Worm (Caenorhabditis elegans) whole organism, young adult: Measurements from ENCODE around the gene gpa-3.

ENCODE experiments used
- B0019.2 ChIP-seq: fragments of 200-800 bp; sonication (Bioruptor generic); conservative IDR thresholded peaks from 2 replicates; pipeline ENCODE4 v1.3.6; 2022; ENCODE audit warnings: missing genetic modification reagents, missing genetic modification characterization, missing compliant biosample characterization
- B0261.1 ChIP-seq: sonication (generic microtip); optimal IDR thresholded peaks from 2 replicates; lab custom pipeline; 2016; ENCODE audit warnings: mild to moderate bottlenecking, missing genetic modification characterization, moderate library complexity, missing compliant biosample characterization
- C17E4.6 ChIP-seq: fragments of 200-800 bp; sonication (Bioruptor generic); IDR thresholded peaks from 2 replicates; pipeline ENCODE4 v1.3.6; 2022; ENCODE audit warnings: missing genetic modification reagents, missing genetic modification characterization, missing compliant biosample characterization
- D2030.7 ChIP-seq: fragments of 200-800 bp; sonication (Bioruptor generic); IDR thresholded peaks from 2 replicates; pipeline ENCODE4 v1.3.6; 2022; ENCODE audit warnings: missing genetic modification reagents, missing genetic modification characterization, missing compliant biosample characterization
- F10E7.11 ChIP-seq: sonication (generic microtip); optimal IDR thresholded peaks from 2 replicates; lab custom pipeline; 2017; ENCODE audit warnings: mild to moderate bottlenecking, missing genetic modification characterization, moderate library complexity, missing compliant biosample characterization
- F23B12.7 ChIP-seq: sonication (generic microtip); optimal IDR thresholded peaks from 2 replicates; lab custom pipeline; 2017; ENCODE audit warnings: missing genetic modification characterization, mild to moderate bottlenecking, missing compliant biosample characterization, antibody characterized with exemption, moderate library complexity; ENCODE audit not compliant: insufficient read depth
- F39B2.1 ChIP-seq: fragments of 200-800 bp; sonication (Bioruptor generic); IDR thresholded peaks from 2 replicates; pipeline ENCODE4 v1.3.6; 2022; ENCODE audit warnings: missing genetic modification reagents, missing genetic modification characterization, missing compliant biosample characterization
- F49E8.2 ChIP-seq: sonication (generic microtip); optimal IDR thresholded peaks from 3 replicates; lab custom pipeline; 2017; ENCODE audit warnings: missing genetic modification characterization, mild to moderate bottlenecking, missing compliant biosample characterization, antibody characterized with exemption, moderate library complexity; ENCODE audit not compliant: insufficient read depth
- F52B5.7 ChIP-seq: sonication (generic microtip); optimal IDR thresholded peaks from 2 replicates; lab custom pipeline; 2016; ENCODE audit warnings: mild to moderate bottlenecking, missing genetic modification characterization, missing compliant biosample characterization
- F57A8.1 ChIP-seq: fragments of 200-800 bp; sonication (Bioruptor generic); optimal IDR thresholded peaks from 2 replicates; lab custom pipeline; 2018; ENCODE audit warnings: mild to moderate bottlenecking, missing genetic modification characterization, moderate library complexity, missing compliant biosample characterization
- T26A5.8 ChIP-seq: sonication (generic microtip); optimal IDR thresholded peaks from 2 replicates; lab custom pipeline; 2016; ENCODE audit warnings: missing genetic modification characterization, missing compliant biosample characterization
- Y53F4B.3 ChIP-seq: fragments of 200-800 bp; sonication (Bioruptor generic); IDR thresholded peaks from 2 replicates; pipeline ENCODE4 v1.3.6; 2022; ENCODE audit warnings: missing genetic modification reagents, missing genetic modification characterization, missing compliant biosample characterization
- Y79H2A.3 ChIP-seq: fragments of 200-800 bp; sonication (Bioruptor generic); conservative IDR thresholded peaks from 2 replicates; pipeline ENCODE4 v1.3.6; 2022; ENCODE audit warnings: missing genetic modification reagents, missing genetic modification characterization, missing compliant biosample characterization
- ZK185.1 ChIP-seq: sonication (generic microtip); optimal IDR thresholded peaks from 2 replicates; lab custom pipeline; 2016; ENCODE audit warnings: mild to moderate bottlenecking, missing genetic modification characterization, missing compliant biosample characterization; ENCODE audit not compliant: poor library complexity, severe bottlenecking
- aptf-3 ChIP-seq: fragments of 200-800 bp; sonication (Bioruptor generic); IDR thresholded peaks from 2 replicates; pipeline ENCODE4 v1.3.6; 2022; ENCODE audit warnings: missing genetic modification characterization, missing compliant biosample characterization
- attf-3 ChIP-seq: fragments of 200-800 bp; sonication (Bioruptor generic); conservative IDR thresholded peaks from 2 replicates; pipeline ENCODE4 v1.3.6; 2022; ENCODE audit warnings: missing genetic modification reagents, missing genetic modification characterization, missing compliant biosample characterization
- attf-6 ChIP-seq: fragments of 200-800 bp; sonication (Bioruptor generic); IDR thresholded peaks from 2 replicates; pipeline ENCODE4 v1.3.6; 2022; ENCODE audit warnings: missing genetic modification reagents, missing genetic modification characterization, missing compliant biosample characterization
- bed-1 ChIP-seq: fragments of 200-800 bp; sonication (Bioruptor generic); IDR thresholded peaks from 2 replicates; pipeline ENCODE4 v1.3.6; 2022; ENCODE audit warnings: missing genetic modification reagents, missing genetic modification characterization, missing compliant biosample characterization
- cebp-2 ChIP-seq: fragments of 200-800 bp; sonication (Bioruptor generic); IDR thresholded peaks from 2 replicates; pipeline ENCODE4 v1.3.6; 2022; ENCODE audit warnings: missing genetic modification characterization, missing compliant biosample characterization
- ceh-79 ChIP-seq: sonication (generic microtip); optimal IDR thresholded peaks from 2 replicates; lab custom pipeline; 2017; ENCODE audit warnings: mild to moderate bottlenecking, missing genetic modification characterization, missing compliant biosample characterization
- ceh-91 ChIP-seq: fragments of 200-800 bp; sonication (Bioruptor generic); IDR thresholded peaks from 2 replicates; pipeline ENCODE4 v1.3.6; 2022; ENCODE audit warnings: missing genetic modification reagents, missing genetic modification characterization, missing compliant biosample characterization
- chd-7 ChIP-seq: sonication (generic microtip); optimal IDR thresholded peaks from 2 replicates; lab custom pipeline; 2016; ENCODE audit warnings: mild to moderate bottlenecking, missing genetic modification characterization, moderate library complexity, missing compliant biosample characterization
- dpl-1 ChIP-seq: fragments of 150-350 bp; optimal IDR thresholded peaks from 2 replicates; lab custom pipeline; 2014; ENCODE audit warnings: missing biosample characterization, missing genetic modification reagents, missing genetic modification characterization
- efl-1 ChIP-seq: fragments of 150-350 bp; optimal IDR thresholded peaks from 2 replicates; lab custom pipeline; 2014; ENCODE audit warnings: missing biosample characterization, missing genetic modification reagents, missing genetic modification characterization
- egrh-3 ChIP-seq: fragments of 200-800 bp; sonication (Bioruptor generic); IDR thresholded peaks from 2 replicates; pipeline ENCODE4 v1.3.6; 2022; ENCODE audit warnings: missing genetic modification reagents, missing genetic modification characterization, missing compliant biosample characterization
- ekl-4 ChIP-seq: fragments of 200-800 bp; sonication (Bioruptor generic); IDR thresholded peaks from 2 replicates; pipeline ENCODE4 v1.3.6; 2022; ENCODE audit warnings: missing genetic modification reagents, missing genetic modification characterization, missing compliant biosample characterization
- hsf-1 ChIP-seq: fragments of 200-800 bp; sonication (Bioruptor generic); IDR thresholded peaks from 2 replicates; pipeline ENCODE4 v1.3.6; 2022; ENCODE audit warnings: missing genetic modification reagents, missing genetic modification characterization, missing compliant biosample characterization
- mel-28 ChIP-seq: sonication (generic microtip); optimal IDR thresholded peaks from 2 replicates; lab custom pipeline; 2016; ENCODE audit warnings: borderline replicate concordance, mild to moderate bottlenecking, missing genetic modification characterization, missing compliant biosample characterization
- mes-4 ChIP-seq: sonication (generic microtip); optimal IDR thresholded peaks from 2 replicates; lab custom pipeline; 2016; ENCODE audit warnings: missing genotype, missing genetic modification characterization, missing compliant biosample characterization
- nfya-2 ChIP-seq: fragments of 200-800 bp; sonication (Bioruptor generic); IDR thresholded peaks from 2 replicates; pipeline ENCODE4 v1.3.6; 2022; ENCODE audit warnings: missing genetic modification reagents, missing genetic modification characterization, missing compliant biosample characterization
- nhr-120 ChIP-seq: fragments of 200-800 bp; sonication (Bioruptor generic); IDR thresholded peaks from 2 replicates; pipeline ENCODE4 v1.3.6; 2022; ENCODE audit warnings: missing genetic modification characterization, missing compliant biosample characterization
- nhr-27 ChIP-seq: fragments of 200-800 bp; sonication (Bioruptor generic); optimal IDR thresholded peaks from 2 replicates; lab custom pipeline; 2018; ENCODE audit warnings: mild to moderate bottlenecking, missing genetic modification characterization, moderate library complexity, missing compliant biosample characterization
- nhr-80 ChIP-seq: sonication (generic microtip); optimal IDR thresholded peaks from 2 replicates; lab custom pipeline; 2016; ENCODE audit warnings: missing genetic modification characterization, missing compliant biosample characterization
- nhr-90 ChIP-seq: sonication (generic microtip); optimal IDR thresholded peaks from 2 replicates; lab custom pipeline; 2016; ENCODE audit warnings: missing genotype, mild to moderate bottlenecking, missing genetic modification characterization, missing compliant biosample characterization
- pbrm-1 ChIP-seq: fragments of 200-800 bp; sonication (Bioruptor generic); IDR thresholded peaks from 2 replicates; pipeline ENCODE4 v1.3.6; 2022; ENCODE audit warnings: missing genetic modification reagents, missing genetic modification characterization, missing compliant biosample characterization
- rcor-1 ChIP-seq: fragments of 200-800 bp; sonication (Bioruptor generic); IDR thresholded peaks from 2 replicates; pipeline ENCODE4 v1.3.6; 2022; ENCODE audit warnings: missing genetic modification reagents, missing genetic modification characterization, missing compliant biosample characterization
- rec-8 ChIP-seq, 2 experiments: sonication (generic microtip); optimal IDR thresholded peaks; 2 replicates each; lab custom pipeline; 2016; ENCODE audit warnings: mild to moderate bottlenecking in 2 of 2, missing genetic modification characterization in 2 of 2, missing genetic modification reagents in 2 of 2, missing genotype in 2 of 2, missing biosample characterization in 1 of 2, missing compliant biosample characterization in 1 of 2, moderate library complexity in 1 of 2
- rpc-1 ChIP-seq, 2 experiments: fragments of 150-350 bp in 1 of 2; sonication (generic microtip) in 1 of 2; optimal IDR thresholded peaks; 2 replicates each; lab custom pipeline; 2014 to 2018; ENCODE audit warnings: missing biosample characterization in 1 of 2, missing genetic modification characterization in 1 of 2, missing genetic modification reagents in 1 of 2, missing genotype in 1 of 2
- sdz-38 ChIP-seq: sonication (generic microtip); optimal IDR thresholded peaks from 2 replicates; lab custom pipeline; 2016; ENCODE audit warnings: missing genotype, missing genetic modification characterization, missing compliant biosample characterization
- snpc-1.1 ChIP-seq: sonication (generic microtip); optimal IDR thresholded peaks from 2 replicates; lab custom pipeline; 2017; ENCODE audit warnings: missing genetic modification characterization, mild to moderate bottlenecking, missing compliant biosample characterization, antibody characterized with exemption, moderate library complexity, missing genotype, missing genetic modification reagents; ENCODE audit not compliant: insufficient read depth
- sptf-2 ChIP-seq: fragments of 200-800 bp; sonication (Bioruptor generic); optimal IDR thresholded peaks from 2 replicates; lab custom pipeline; 2018; ENCODE audit warnings: mild to moderate bottlenecking, missing genetic modification characterization, missing compliant biosample characterization
- tbx-9 ChIP-seq: sonication (generic microtip); optimal IDR thresholded peaks from 2 replicates; lab custom pipeline; 2016; ENCODE audit warnings: borderline replicate concordance, missing genetic modification characterization, inconsistent platforms, missing compliant biosample characterization
- xnd-1 ChIP-seq: sonication (generic microtip); optimal IDR thresholded peaks from 2 replicates; lab custom pipeline; 2016; ENCODE audit warnings: missing genotype, missing genetic modification reagents, missing genetic modification characterization, missing compliant biosample characterization
- zim-3 ChIP-seq: sonication (generic microtip); optimal IDR thresholded peaks from 2 replicates; lab custom pipeline; 2017; ENCODE audit warnings: mild to moderate bottlenecking, missing genetic modification characterization, moderate library complexity, missing compliant biosample characterization
- ztf-18 ChIP-seq: sonication (generic microtip); optimal IDR thresholded peaks from 2 replicates; lab custom pipeline; 2016; ENCODE audit warnings: missing genotype, mild to moderate bottlenecking, missing genetic modification characterization, missing compliant biosample characterization
- ztf-26 ChIP-seq: sonication (generic microtip); optimal IDR thresholded peaks from 2 replicates; lab custom pipeline; 2017; ENCODE audit warnings: missing genetic modification characterization, missing compliant biosample characterization
- ztf-6 ChIP-seq: fragments of 200-800 bp; sonication (Bioruptor generic); IDR thresholded peaks from 2 replicates; pipeline ENCODE4 v1.3.6; 2022; ENCODE audit warnings: missing genetic modification reagents, missing genetic modification characterization, missing compliant biosample characterization

Gene gpa-3

ce11 chrV:9382538-9383328, 23.2 kb upstream of the gpa-3 start (continued):
- TF ChIP-seq tbx-9 = no peak
- no peak for TF ChIP-seq chd-7
- no peak for TF ChIP-seq F10E7.11 (tag; lab: Kevin White, UChicago)
- peak; percentile 97 for TF ChIP-seq ztf-18 (tag; lab: Kevin White, UChicago)
- TF ChIP-seq mes-4 (tag; lab: Kevin White, UChicago) = no peak
- TF ChIP-seq ZK185.1 (tag; lab: Kevin White, UChicago) = no peak
- no peak for TF ChIP-seq egrh-3 (GFP tag; lab: Robert Waterston, UW)
- TF ChIP-seq B0261.1 (tag; lab: Kevin White, UChicago) = no peak
- peak; percentile 98; the same call in 1 of the 2 replicates for TF ChIP-seq D2030.7 (GFP tag; lab: Robert Waterston, UW)
- TF ChIP-seq ceh-91 = peak; percentile 95
- 0 out of 2 replicates have a peak, but pooled peaks have one; percentile 55 for TF ChIP-seq Y79H2A.3 (GFP tag; lab: Robert Waterston, UW)
- TF ChIP-seq ztf-26 (tag; lab: Kevin White, UChicago) = no peak
- TF ChIP-seq F49E8.2 = peak; percentile 82
- TF ChIP-seq snpc-1.1 = peak; percentile 63
- TF ChIP-seq xnd-1 (tag; lab: Kevin White, UChicago) = peak; percentile 99
- TF ChIP-seq dpl-1 (GFP tag; lab: Kevin White, UChicago) = peak; percentile 98
- TF ChIP-seq mel-28 = no peak
- peak; percentile 99 for TF ChIP-seq efl-1 (GFP tag; lab: Kevin White, UChicago)
- 0 out of 2 replicates have a peak, but pooled peaks have one; percentile 75 for TF ChIP-seq aptf-3 (GFP tag; lab: Robert Waterston, UW)
- TF ChIP-seq Y53F4B.3 (GFP tag; lab: Robert Waterston, UW) = 0 out of 2 replicates have a peak, but pooled peaks have one; percentile 34
- peak; percentile 89 for TF ChIP-seq hsf-1
- TF ChIP-seq nhr-27 (tag; lab: Kevin White, UChicago) = no peak
- peak; percentile 83 for TF ChIP-seq B0019.2 (GFP tag; lab: Robert Waterston, UW)
- TF ChIP-seq sdz-38 (tag; lab: Kevin White, UChicago) = no peak
- no peak for TF ChIP-seq T26A5.8
- TF ChIP-seq pbrm-1 (GFP tag; lab: Robert Waterston, UW) = peak; percentile 87
- TF ChIP-seq F23B12.7 (tag; lab: Kevin White, UChicago) = no peak
- no peak for TF ChIP-seq F52B5.7 (tag; lab: Kevin White, UChicago)
- no peak for TF ChIP-seq ztf-6 (GFP tag; lab: Robert Waterston, UW)
- TF ChIP-seq nhr-90 (tag; lab: Kevin White, UChicago) = no peak
- TF ChIP-seq nfya-2 (GFP tag; lab: Robert Waterston, UW) = no peak
- TF ChIP-seq C17E4.6 (GFP tag; lab: Robert Waterston, UW) = no peak
- no peak for TF ChIP-seq rpc-1 (optimal IDR thresholded peaks at IDR 0.05; lab: Kevin White, UChicago)
- TF ChIP-seq rpc-1 (tag; optimal IDR thresholded peaks at IDR 0.05; lab: Kevin White, UChicago) = peak; percentile 5
- peak; percentile 78 for TF ChIP-seq attf-6 (GFP tag; lab: Robert Waterston, UW)
- no peak for TF ChIP-seq ceh-79 (tag; lab: Kevin White, UChicago)
- no peak for TF ChIP-seq nhr-120 (GFP tag; lab: Robert Waterston, UW)
- peak; percentile 63 for TF ChIP-seq attf-3 (GFP tag; lab: Robert Waterston, UW)
- no peak for TF ChIP-seq zim-3 (tag; lab: Kevin White, UChicago)
- no peak for TF ChIP-seq nhr-80 (tag; lab: Kevin White, UChicago)
- peak; percentile 90 for TF ChIP-seq rcor-1 (GFP tag; lab: Robert Waterston, UW)
- peak; percentile 88 for TF ChIP-seq ekl-4 (GFP tag; lab: Robert Waterston, UW)
- TF ChIP-seq sptf-2 = no peak
- TF ChIP-seq F57A8.1 = no peak
- no peak for TF ChIP-seq rec-8 (tag; optimal IDR thresholded peaks at IDR 0.05; lab: Kevin White, UChicago)
- no peak for TF ChIP-seq F39B2.1 (GFP tag; lab: Robert Waterston, UW)
- no peak for TF ChIP-seq bed-1 (GFP tag; lab: Robert Waterston, UW)
- no peak for TF ChIP-seq cebp-2 (GFP tag; lab: Robert Waterston, UW)
